Worm (Caenorhabditis elegans): ENCODE results near the gene T13F2.4.

T13F2.4 gene

ce11 chrIV:9746762-9747161, 42.8 kb upstream of the T13F2.4 start, which contains the start of gene C28D4.5:
TSS of gene C28D4.5 (minus strand) at chrIV:9746862.
- TF ChIP-seq nhr-237 (tag; optimal IDR thresholded peaks at IDR 0.05): no peak
- TF ChIP-seq C34F6.9 (tag; optimal IDR thresholded peaks at IDR 0.05): no peak
- no peak for TF ChIP-seq R02D3.7 (tag; optimal IDR thresholded peaks at IDR 0.05)
- no peak for TF ChIP-seq nhr-6 (tag; optimal IDR thresholded peaks at IDR 0.05)
- TF ChIP-seq aly-2 (tag; optimal IDR thresholded peaks at IDR 0.05): no peak
- TF ChIP-seq nhr-21 (tag; optimal IDR thresholded peaks at IDR 0.05): no peak
- TF ChIP-seq snpc-4 (tag; optimal IDR thresholded peaks at IDR 0.05): no peak
- TF ChIP-seq lin-11 (tag; optimal IDR thresholded peaks at IDR 0.05): no peak
- TF ChIP-seq Y55F3AM.14 (GFP tag; optimal IDR thresholded peaks at IDR 0.05): no peak
- TF ChIP-seq nhr-25 (tag; optimal IDR thresholded peaks at IDR 0.05): no peak
- no peak for TF ChIP-seq sem-4 (tag; optimal IDR thresholded peaks at IDR 0.05)
- no peak for TF ChIP-seq elt-3 (tag; optimal IDR thresholded peaks at IDR 0.05)
- TF ChIP-seq alr-1 (tag; optimal IDR thresholded peaks at IDR 0.05): no peak
- no peak for TF ChIP-seq skn-1 (tag; optimal IDR thresholded peaks at IDR 0.05)

- no peak for TF ChIP-seq lsy-2 (tag; optimal IDR thresholded peaks at IDR 0.05)
- TF ChIP-seq Y55F3AM.14 (GFP tag; optimal IDR thresholded peaks at IDR 0.05): no peak
- no peak for TF ChIP-seq elt-1 (tag; optimal IDR thresholded peaks at IDR 0.05)
- TF ChIP-seq egl-27 (tag; optimal IDR thresholded peaks at IDR 0.05): no peak
- no peak for TF ChIP-seq aly-2 (tag; optimal IDR thresholded peaks at IDR 0.05)
- no peak for TF ChIP-seq lin-39 (tag; optimal IDR thresholded peaks at IDR 0.05)
- TF ChIP-seq skn-1 (tag; optimal IDR thresholded peaks at IDR 0.05): no peak
- TF ChIP-seq gmeb-1 (tag; optimal IDR thresholded peaks at IDR 0.05): no peak
- no peak for TF ChIP-seq nhr-129 (tag; optimal IDR thresholded peaks at IDR 0.05)
- no peak for TF ChIP-seq crh-2 (tag; optimal IDR thresholded peaks at IDR 0.05)
- TF ChIP-seq R02D3.7 (tag; optimal IDR thresholded peaks at IDR 0.05): no peak
- no peak for TF ChIP-seq unc-39 (tag; optimal IDR thresholded peaks at IDR 0.05)
- TF ChIP-seq ama-1 (optimal IDR thresholded peaks at IDR 0.05): no peak
- no peak for TF ChIP-seq mbf-1 (tag; optimal IDR thresholded peaks at IDR 0.05)
- no peak for TF ChIP-seq lin-13 (GFP tag; optimal IDR thresholded peaks at IDR 0.05)
Measured at ce11 chrIV:9748342-9748741, 41.3 kb upstream of the T13F2.4 start, which contains the start of gene C28D4.8. TSS of gene C28D4.8 (minus strand) at chrIV:9748442.

ce11 chrIV:9755713-9756112, 33.9 kb upstream of the T13F2.4 start:
- no peak for TF ChIP-seq lsy-2 (tag; optimal IDR thresholded peaks at IDR 0.05)
- TF ChIP-seq ama-1 (optimal IDR thresholded peaks at IDR 0.05): no peak
- TF ChIP-seq dmd-4 (tag; optimal IDR thresholded peaks at IDR 0.05): no peak
- no peak for TF ChIP-seq Y55F3AM.14 (GFP tag; optimal IDR thresholded peaks at IDR 0.05)
- TF ChIP-seq unc-62 (GFP tag; optimal IDR thresholded peaks at IDR 0.05): no peak
- TF ChIP-seq ceh-82 (tag; optimal IDR thresholded peaks at IDR 0.05): no peak
- no peak for TF ChIP-seq blmp-1 (tag; optimal IDR thresholded peaks at IDR 0.05; ENCODE audit: insufficient read depth)
- TF ChIP-seq nhr-21 (tag; optimal IDR thresholded peaks at IDR 0.05): no peak

- TF ChIP-seq nhr-129 (tag; optimal IDR thresholded peaks at IDR 0.05): peak; percentile 1
- TF ChIP-seq gmeb-1 (tag; optimal IDR thresholded peaks at IDR 0.05): peak; percentile 55
- no peak for TF ChIP-seq C34F6.9 (tag; optimal IDR thresholded peaks at IDR 0.05)
- TF ChIP-seq crh-2 (tag; optimal IDR thresholded peaks at IDR 0.05): peak; percentile 62
- TF ChIP-seq nhr-25 (tag; optimal IDR thresholded peaks at IDR 0.05): peak; percentile 69
- TF ChIP-seq R02D3.7 (tag; optimal IDR thresholded peaks at IDR 0.05): no peak
- peak; percentile 73 for TF ChIP-seq fos-1 (tag; optimal IDR thresholded peaks at IDR 0.05)
- peak; percentile 51 for TF ChIP-seq blmp-1 (tag; optimal IDR thresholded peaks at IDR 0.05; ENCODE audit: insufficient read depth)
- no peak for TF ChIP-seq lin-13 (GFP tag; optimal IDR thresholded peaks at IDR 0.05)
- TF ChIP-seq sma-9 (GFP tag; optimal IDR thresholded peaks at IDR 0.05): peak; percentile 59
- TF ChIP-seq sma-9 (tag; optimal IDR thresholded peaks at IDR 0.05): no peak
- peak; percentile 27 for TF ChIP-seq F13H6.1 (tag; optimal IDR thresholded peaks at IDR 0.05)
- peak; percentile 53 for TF ChIP-seq nhr-21 (tag; optimal IDR thresholded peaks at IDR 0.05)
- no peak for TF ChIP-seq aly-2 (tag; optimal IDR thresholded peaks at IDR 0.05)
- peak; percentile 60 for TF ChIP-seq sma-3 (GFP tag; optimal IDR thresholded peaks at IDR 0.05)
- no peak for TF ChIP-seq unc-39 (tag; optimal IDR thresholded peaks at IDR 0.05)
- TF ChIP-seq nhr-237 (tag; optimal IDR thresholded peaks at IDR 0.05): no peak
Measured at ce11 chrIV:9756647-9757424, 32.8 kb upstream of the T13F2.4 start.

- TF ChIP-seq zag-1 (tag; optimal IDR thresholded peaks at IDR 0.05): no peak
- no peak for TF ChIP-seq ztf-11 (tag; optimal IDR thresholded peaks at IDR 0.05)
- no peak for TF ChIP-seq sem-4 (tag; optimal IDR thresholded peaks at IDR 0.05)
- TF ChIP-seq ztf-1 (GFP tag; conservative IDR thresholded peaks at IDR 0.05): no peak
- TF ChIP-seq Y55F3AM.14 (GFP tag; optimal IDR thresholded peaks at IDR 0.05): no peak
- no peak for TF ChIP-seq alr-1 (tag; optimal IDR thresholded peaks at IDR 0.05)
- no peak for TF ChIP-seq nhr-6 (tag; optimal IDR thresholded peaks at IDR 0.05)
- TF ChIP-seq crh-2 (tag; optimal IDR thresholded peaks at IDR 0.05): no peak
- TF ChIP-seq nhr-237 (tag; optimal IDR thresholded peaks at IDR 0.05): no peak
- no peak for TF ChIP-seq lsy-2 (tag; optimal IDR thresholded peaks at IDR 0.05)
- no peak for TF ChIP-seq ZK546.5 (tag; optimal IDR thresholded peaks at IDR 0.05)
Measured at ce11 chrIV:9757425-9757740, 32.2 kb upstream of the T13F2.4 start, which contains the start of gene nhr-97. TSS of gene nhr-97 (plus strand) at chrIV:9757641.
